Worm (Caenorhabditis elegans) whole organism, young adult: ENCODE measurements around the gene T20D4.11.

Experiments used
- B0035.1 ChIP-seq: sonication (generic microtip); optimal IDR thresholded peaks from 2 replicates; lab custom pipeline; 2016; ENCODE audit warnings: missing genetic modification characterization, mild to moderate bottlenecking, missing compliant biosample characterization, missing genotype, missing genetic modification reagents
- C06A6.2 ChIP-seq: fragments of 200-800 bp; sonication (Bioruptor generic); conservative IDR thresholded peaks from 2 replicates; pipeline ENCODE4 v1.3.6; 2022; ENCODE audit warnings: missing genetic modification characterization, missing compliant biosample characterization
- F39B2.1 ChIP-seq: fragments of 200-800 bp; sonication (Bioruptor generic); IDR thresholded peaks from 2 replicates; pipeline ENCODE4 v1.3.6; 2022; ENCODE audit warnings: missing genetic modification reagents, missing genetic modification characterization, missing compliant biosample characterization
- bed-1 ChIP-seq: fragments of 200-800 bp; sonication (Bioruptor generic); IDR thresholded peaks from 2 replicates; pipeline ENCODE4 v1.3.6; 2022; ENCODE audit warnings: missing genetic modification reagents, missing genetic modification characterization, missing compliant biosample characterization
- ceh-58 ChIP-seq: fragments of 200-800 bp; sonication (Bioruptor generic); IDR thresholded peaks from 2 replicates; pipeline ENCODE4 v1.3.6; 2022; ENCODE audit warnings: missing genetic modification characterization, missing compliant biosample characterization
- dpl-1 ChIP-seq: fragments of 150-350 bp; optimal IDR thresholded peaks from 2 replicates; lab custom pipeline; 2014; ENCODE audit warnings: missing biosample characterization, missing genetic modification reagents, missing genetic modification characterization
- gei-17 ChIP-seq: fragments of 200-800 bp; sonication (Bioruptor generic); optimal IDR thresholded peaks from 2 replicates; lab custom pipeline; 2018; ENCODE audit warnings: mild to moderate bottlenecking, missing genetic modification characterization, missing compliant biosample characterization
- nfya-1 ChIP-seq: sonication (generic microtip); optimal IDR thresholded peaks from 2 replicates; lab custom pipeline; 2017; ENCODE audit warnings: antibody characterized with exemption, missing compliant biosample characterization, missing genetic modification characterization, borderline replicate concordance; ENCODE audit not compliant: insufficient read depth

DNA sequence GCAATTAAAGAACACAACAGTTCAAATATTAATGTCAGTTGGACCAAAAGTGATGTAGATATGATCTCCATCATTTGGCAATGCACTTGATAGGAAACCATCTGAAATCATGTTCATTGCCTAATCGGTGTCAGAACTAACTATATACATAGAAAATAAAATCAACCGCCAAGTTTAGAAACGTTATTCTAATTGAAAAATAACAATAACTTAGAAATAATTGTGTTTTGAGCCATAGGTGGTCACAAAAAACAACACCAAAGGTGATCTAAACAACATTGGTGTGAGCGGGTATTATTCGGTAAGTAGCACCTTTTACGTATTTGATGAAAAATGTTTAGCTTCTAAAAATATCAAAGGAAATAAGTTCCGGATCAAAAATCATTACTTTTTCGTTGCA is 25.9 kb downstream of the T20D4.11 start, which contains the start of gene srab-21:
- TF ChIP-seq dpl-1 (GFP tag; lab: Kevin White, UChicago) (no peak), C06A6.2 (GFP tag; lab: Robert Waterston, UW) (no peak), B0035.1 (tag; lab: Kevin White, UChicago) (no peak), F39B2.1 (GFP tag; lab: Robert Waterston, UW) (no peak), ceh-58 (no peak), nfya-1 (tag; lab: Kevin White, UChicago) (no peak), gei-17 (no peak), bed-1 (GFP tag; lab: Robert Waterston, UW) (no peak)
